Worm (Caenorhabditis elegans) whole organism, mixed stage, embryonic: Measurements from ENCODE around the gene cutl-2.

ENCODE experiments used
- M03D4.4 ChIP-seq: sonication (generic microtip); optimal IDR thresholded peaks from 2 replicates; lab custom pipeline; 2017; ENCODE audit warnings: mild to moderate bottlenecking, missing genetic modification characterization, missing compliant biosample characterization
- bed-3 ChIP-seq: fragments of 200-800 bp; sonication (Bioruptor generic); optimal IDR thresholded peaks from 3 replicates; lab custom pipeline; 2018; ENCODE audit warnings: mild to moderate bottlenecking, missing genetic modification characterization, moderate library complexity, missing compliant biosample characterization
- blmp-1 ChIP-seq: fragments of 150-350 bp; optimal IDR thresholded peaks from 2 replicates; lab custom pipeline; 2014; ENCODE audit warnings: missing biosample characterization, missing genetic modification characterization
- ceh-39 ChIP-seq: fragments of 150-350 bp; optimal IDR thresholded peaks from 2 replicates; lab custom pipeline; 2014; ENCODE audit warnings: missing biosample characterization, missing genetic modification characterization
- ceh-43 ChIP-seq: fragments of 200-800 bp; sonication (Bioruptor generic); optimal IDR thresholded peaks from 2 replicates; lab custom pipeline; 2018; ENCODE audit warnings: mild to moderate bottlenecking, missing genetic modification characterization, moderate library complexity, missing compliant biosample characterization
- ceh-83 ChIP-seq: fragments of 200-800 bp; sonication (Bioruptor generic); optimal IDR thresholded peaks from 2 replicates; lab custom pipeline; 2018; ENCODE audit warnings: mild to moderate bottlenecking, missing genetic modification characterization, missing compliant biosample characterization
- ces-1 ChIP-seq: fragments of 150-350 bp; optimal IDR thresholded peaks from 2 replicates; lab custom pipeline; 2014; ENCODE audit warnings: missing biosample characterization, missing genetic modification reagents, missing genetic modification characterization
- drap-1 ChIP-seq: fragments of 200-800 bp; sonication (Bioruptor generic); optimal IDR thresholded peaks from 3 replicates; lab custom pipeline; 2018; ENCODE audit warnings: mild to moderate bottlenecking, missing genetic modification characterization, missing compliant biosample characterization
- elt-1 ChIP-seq: sonication (generic microtip); optimal IDR thresholded peaks from 2 replicates; lab custom pipeline; 2017; ENCODE audit warnings: missing genetic modification characterization, mild to moderate bottlenecking, missing compliant biosample characterization, antibody characterized with exemption, moderate library complexity, borderline replicate concordance; ENCODE audit not compliant: insufficient read depth
- elt-3 ChIP-seq: fragments of 150-350 bp; optimal IDR thresholded peaks from 2 replicates; lab custom pipeline; 2014; ENCODE audit warnings: missing biosample characterization, missing genetic modification characterization
- flh-1 ChIP-seq: fragments of 200-800 bp; sonication (Bioruptor generic); optimal IDR thresholded peaks from 2 replicates; lab custom pipeline; 2018; ENCODE audit warnings: mild to moderate bottlenecking, missing genetic modification characterization, moderate library complexity, missing compliant biosample characterization
- ham-2 ChIP-seq: fragments of 200-800 bp; sonication (Bioruptor generic); optimal IDR thresholded peaks from 2 replicates; lab custom pipeline; 2018; ENCODE audit warnings: mild to moderate bottlenecking, missing genetic modification characterization, missing compliant biosample characterization
- hlh-1 ChIP-seq: fragments of 150-350 bp; optimal IDR thresholded peaks from 2 replicates; lab custom pipeline; 2014; ENCODE audit warnings: missing biosample characterization, missing genetic modification reagents, missing genetic modification characterization
- lin-13 ChIP-seq: fragments of 150-350 bp; optimal IDR thresholded peaks from 2 replicates; lab custom pipeline; 2014; ENCODE audit warnings: missing biosample characterization, missing genetic modification characterization
- lin-32 ChIP-seq: fragments of 200-800 bp; sonication (Bioruptor generic); optimal IDR thresholded peaks from 2 replicates; lab custom pipeline; 2018; ENCODE audit warnings: mild to moderate bottlenecking, missing genetic modification characterization, missing compliant biosample characterization
- lsy-2 ChIP-seq: fragments of 150-350 bp; optimal IDR thresholded peaks from 2 replicates; lab custom pipeline; 2014; ENCODE audit warnings: missing biosample characterization, missing genetic modification characterization
- mab-5 ChIP-seq: fragments of 150-350 bp; optimal IDR thresholded peaks from 2 replicates; lab custom pipeline; 2014; ENCODE audit warnings: missing biosample characterization, missing genetic modification characterization
- mep-1 ChIP-seq: fragments of 150-350 bp; optimal IDR thresholded peaks from 2 replicates; lab custom pipeline; 2017; ENCODE audit warnings: missing biosample characterization, missing genetic modification reagents, missing genetic modification characterization, inconsistent platforms
- mls-2 ChIP-seq: sonication (generic microtip); optimal IDR thresholded peaks from 2 replicates; lab custom pipeline; 2016; ENCODE audit warnings: mild to moderate bottlenecking, missing genetic modification characterization, moderate library complexity, missing compliant biosample characterization
- nhr-12 ChIP-seq: fragments of 150-350 bp; optimal IDR thresholded peaks from 2 replicates; lab custom pipeline; 2014; ENCODE audit warnings: missing biosample characterization, missing genetic modification characterization
- nhr-2 ChIP-seq: fragments of 150-350 bp; optimal IDR thresholded peaks from 2 replicates; lab custom pipeline; 2014; ENCODE audit warnings: missing biosample characterization, missing genetic modification characterization
- nhr-237 ChIP-seq: fragments of 150-350 bp; optimal IDR thresholded peaks from 2 replicates; lab custom pipeline; 2014; ENCODE audit warnings: missing biosample characterization, missing genetic modification characterization
- nhr-28 ChIP-seq: fragments of 150-350 bp; optimal IDR thresholded peaks from 2 replicates; lab custom pipeline; 2014; ENCODE audit warnings: missing biosample characterization, missing genetic modification characterization
- pha-4 ChIP-seq: fragments of 150-350 bp; optimal IDR thresholded peaks from 2 replicates; lab custom pipeline; 2018; ENCODE audit warnings: missing biosample characterization, missing genetic modification reagents, missing genetic modification characterization
- sem-2 ChIP-seq: fragments of 200-800 bp; sonication (Bioruptor generic); optimal IDR thresholded peaks from 2 replicates; lab custom pipeline; 2018; ENCODE audit warnings: mild to moderate bottlenecking, missing genetic modification characterization, missing compliant biosample characterization
- snpc-4 ChIP-seq: fragments of 150-350 bp; optimal IDR thresholded peaks from 2 replicates; lab custom pipeline; 2014; ENCODE audit warnings: missing biosample characterization, missing genetic modification characterization
- sptf-1 ChIP-seq: sonication (generic microtip); optimal IDR thresholded peaks from 2 replicates; lab custom pipeline; 2017; ENCODE audit warnings: mild to moderate bottlenecking, missing genetic modification characterization, moderate library complexity, missing compliant biosample characterization
- tbx-8 ChIP-seq: fragments of 200-800 bp; sonication (Bioruptor generic); optimal IDR thresholded peaks from 2 replicates; lab custom pipeline; 2018; ENCODE audit warnings: mild to moderate bottlenecking, missing genetic modification characterization, moderate library complexity, missing compliant biosample characterization
- unc-120 ChIP-seq: sonication (generic microtip); optimal IDR thresholded peaks from 2 replicates; lab custom pipeline; 2017; ENCODE audit warnings: missing genetic modification characterization, missing compliant biosample characterization; ENCODE audit not compliant: poor library complexity, severe bottlenecking
- unc-39 ChIP-seq: fragments of 150-350 bp; optimal IDR thresholded peaks from 2 replicates; lab custom pipeline; 2014; ENCODE audit warnings: missing biosample characterization, missing genetic modification characterization
- unc-62 ChIP-seq: fragments of 150-350 bp; optimal IDR thresholded peaks from 2 replicates; lab custom pipeline; 2014; ENCODE audit warnings: missing biosample characterization, missing genetic modification reagents, missing genetic modification characterization
- zip-8 ChIP-seq: fragments of 150-350 bp; optimal IDR thresholded peaks from 2 replicates; lab custom pipeline; 2014; ENCODE audit warnings: missing biosample characterization, missing genetic modification characterization
- ztf-11 ChIP-seq: fragments of 150-350 bp; optimal IDR thresholded peaks from 2 replicates; lab custom pipeline; 2014; ENCODE audit warnings: missing biosample characterization, missing genetic modification characterization

The cutl-2 gene

DNA sequence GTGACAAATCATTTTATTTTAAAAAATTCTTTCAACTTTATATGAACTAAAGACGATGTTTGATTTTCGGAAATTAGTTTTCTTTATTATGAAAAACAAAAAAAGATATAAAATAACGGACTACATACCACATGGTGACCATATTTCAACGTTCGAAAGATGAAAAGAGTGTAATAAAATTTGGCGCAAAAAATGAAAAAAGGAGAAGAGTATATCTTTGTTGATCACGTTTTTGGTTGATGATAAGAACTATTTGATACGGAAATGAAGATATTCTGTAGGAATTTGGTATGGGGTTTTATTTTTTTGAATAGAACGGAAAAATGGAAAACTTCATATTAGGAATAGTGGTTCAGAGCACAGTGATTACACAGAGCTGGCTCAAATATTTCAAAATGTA lies 28.6 kb upstream of the cutl-2 start, which contains the start of gene Y53C12B.7:
Gene Y53C12B.7, minus strand, starts transcription at position 163 of the 400 bp plus-strand sequence.
- TF ChIP-seq nhr-237 (tag; lab: Kevin White, UChicago) (no peak), elt-1 (no peak), nhr-28 (tag; lab: Kevin White, UChicago) (no peak), unc-120 (tag; lab: Kevin White, UChicago) (no peak), unc-39 (tag; lab: Kevin White, UChicago) (no peak), unc-62 (GFP tag; lab: Kevin White, UChicago) (no peak), lin-13 (tag; lab: Kevin White, UChicago) (no peak), snpc-4 (tag; lab: Kevin White, UChicago) (no peak), drap-1 (no peak), M03D4.4 (tag; lab: Kevin White, UChicago) (no peak), ceh-43 (GFP tag; lab: Kevin White, UChicago) (no peak), pha-4 (tag; lab: Kevin White, UChicago) (no peak), nhr-2 (tag; lab: Kevin White, UChicago) (no peak), mep-1 (tag; lab: Kevin White, UChicago) (no peak), zip-8 (no peak), nhr-12 (tag; lab: Kevin White, UChicago) (no peak), ces-1 (no peak), ceh-39 (tag; lab: Kevin White, UChicago) (no peak), flh-1 (GFP tag; lab: Kevin White, UChicago) (no peak)

DNA sequence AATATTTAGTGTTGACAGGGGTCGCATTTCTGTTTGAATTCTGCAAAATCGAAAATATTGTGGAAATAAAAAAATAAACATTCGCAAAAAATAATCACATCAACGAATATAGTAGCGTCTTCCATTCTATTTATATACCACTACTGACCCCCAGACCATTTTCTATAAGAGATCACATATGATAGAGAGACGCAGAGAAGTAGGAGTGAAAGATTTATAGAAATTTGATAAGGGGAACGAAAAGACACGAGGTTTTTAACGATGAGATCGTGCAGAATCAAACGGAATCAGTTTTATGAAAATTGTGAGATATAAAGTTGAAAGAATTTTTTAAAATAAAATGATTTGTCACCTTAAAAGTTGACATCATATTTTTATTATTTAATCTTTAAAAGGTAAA lies 27.8 kb upstream of the cutl-2 start:
- TF ChIP-seq lin-13 (tag; lab: Kevin White, UChicago) (no peak), pha-4 (tag; lab: Kevin White, UChicago) (no peak), zip-8 (no peak), lsy-2 (tag; lab: Kevin White, UChicago) (no peak), elt-1 (no peak), nhr-237 (tag; lab: Kevin White, UChicago) (no peak), unc-62 (GFP tag; lab: Kevin White, UChicago) (no peak), M03D4.4 (tag; lab: Kevin White, UChicago) (no peak), mls-2 (no peak), mep-1 (tag; lab: Kevin White, UChicago) (no peak), lin-32 (GFP tag; lab: Kevin White, UChicago) (no peak), snpc-4 (tag; lab: Kevin White, UChicago) (no peak), mab-5 (tag; lab: Kevin White, UChicago) (no peak), flh-1 (GFP tag; lab: Kevin White, UChicago) (no peak)

DNA sequence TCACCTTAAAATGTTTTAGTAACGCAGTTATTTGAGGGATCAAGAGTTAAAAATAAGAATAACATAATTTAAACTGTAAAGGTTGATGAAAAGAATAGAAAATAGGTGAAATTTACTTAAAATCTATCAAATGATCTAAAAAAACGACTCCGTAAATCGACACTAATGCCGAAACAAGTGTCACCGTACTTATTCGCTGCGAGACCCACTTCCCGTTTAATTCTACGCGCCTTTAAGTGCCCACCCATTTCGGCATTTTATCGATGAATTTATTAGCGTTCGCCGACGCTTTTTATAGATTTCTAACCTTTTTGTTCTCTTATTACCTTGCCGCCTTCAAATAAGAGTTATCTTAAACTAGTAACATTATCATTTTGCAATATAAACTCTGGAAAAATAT lies 21.6 kb upstream of the cutl-2 start, which contains the start of the genes Y53C12B.1 and nos-3:
Gene Y53C12B.1, minus strand, starts transcription at position 10 of the 400 bp plus-strand sequence.
Gene nos-3, plus strand, starts transcription at position 248 of the 400 bp plus-strand sequence.
- TF ChIP-seq zip-8: no peak
- peak; percentile 98 for TF ChIP-seq unc-120 (tag; lab: Kevin White, UChicago)
- TF ChIP-seq lin-32 (GFP tag; lab: Kevin White, UChicago): no peak
- peak; percentile 39 for TF ChIP-seq nhr-237 (tag; lab: Kevin White, UChicago)
- no peak for TF ChIP-seq unc-39 (tag; lab: Kevin White, UChicago)
- TF ChIP-seq ceh-43 (GFP tag; lab: Kevin White, UChicago): no peak
- no peak for TF ChIP-seq unc-62 (GFP tag; lab: Kevin White, UChicago)
- TF ChIP-seq hlh-1 (tag; lab: Kevin White, UChicago): peak; percentile 25
- TF ChIP-seq drap-1: no peak
- no peak for TF ChIP-seq ham-2 (GFP tag; lab: Kevin White, UChicago)
- no peak for TF ChIP-seq nhr-2 (tag; lab: Kevin White, UChicago)
- no peak for TF ChIP-seq tbx-8
- peak; percentile 79 for TF ChIP-seq lin-13 (tag; lab: Kevin White, UChicago)
- TF ChIP-seq flh-1 (GFP tag; lab: Kevin White, UChicago): no peak
- TF ChIP-seq sem-2 (GFP tag; lab: Kevin White, UChicago): no peak
- TF ChIP-seq blmp-1: no peak
- no peak for TF ChIP-seq ztf-11 (tag; lab: Kevin White, UChicago)
- peak; percentile 98 for TF ChIP-seq lsy-2 (tag; lab: Kevin White, UChicago)
- TF ChIP-seq ces-1: peak; percentile 91
- no peak for TF ChIP-seq snpc-4 (tag; lab: Kevin White, UChicago)
- no peak for TF ChIP-seq mls-2
- TF ChIP-seq pha-4 (tag; lab: Kevin White, UChicago): peak; percentile 68
- TF ChIP-seq mep-1 (tag; lab: Kevin White, UChicago): peak; percentile 66
- TF ChIP-seq ceh-39 (tag; lab: Kevin White, UChicago): peak; percentile 81

DNA sequence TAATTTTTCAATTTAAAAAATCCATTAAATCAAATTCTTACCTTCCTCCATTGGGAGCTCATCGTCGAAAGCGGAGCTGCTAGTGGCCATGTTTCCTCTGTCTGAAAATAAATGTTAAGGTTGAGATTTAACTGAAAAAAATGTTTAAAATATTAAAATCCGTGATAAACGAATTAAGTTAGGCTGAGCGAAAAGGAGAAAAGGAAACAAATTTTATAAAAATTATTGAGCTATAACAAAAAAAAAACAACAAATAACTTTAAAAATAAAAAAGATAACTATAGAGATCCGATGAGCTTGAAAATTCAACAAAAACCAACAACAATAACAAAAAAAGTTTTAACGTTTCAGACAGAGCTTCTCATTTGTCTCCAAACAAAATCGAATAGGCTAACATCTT lies 18.3 kb upstream of the cutl-2 start, which contains the start of gene pno-1:
Gene pno-1, minus strand, starts transcription at position 101 of the 400 bp plus-strand sequence.
- TF ChIP-seq unc-120 (tag; lab: Kevin White, UChicago): no peak
- TF ChIP-seq ham-2 (GFP tag; lab: Kevin White, UChicago): no peak
- no peak for TF ChIP-seq bed-3 (GFP tag; lab: Kevin White, UChicago)
- TF ChIP-seq nhr-237 (tag; lab: Kevin White, UChicago): no peak
- TF ChIP-seq lin-32 (GFP tag; lab: Kevin White, UChicago): no peak
- TF ChIP-seq snpc-4 (tag; lab: Kevin White, UChicago): no peak
- no peak for TF ChIP-seq hlh-1 (tag; lab: Kevin White, UChicago)
- no peak for TF ChIP-seq zip-8
- TF ChIP-seq mls-2: no peak
- no peak for TF ChIP-seq nhr-28 (tag; lab: Kevin White, UChicago)
- TF ChIP-seq ces-1: no peak
- no peak for TF ChIP-seq sem-2 (GFP tag; lab: Kevin White, UChicago)
- TF ChIP-seq ceh-39 (tag; lab: Kevin White, UChicago): no peak
- TF ChIP-seq blmp-1: no peak
- no peak for TF ChIP-seq sptf-1
- TF ChIP-seq elt-3 (tag; lab: Kevin White, UChicago): no peak
- no peak for TF ChIP-seq ceh-83 (GFP tag; lab: Kevin White, UChicago)
- TF ChIP-seq tbx-8: no peak
- TF ChIP-seq nhr-12 (tag; lab: Kevin White, UChicago): no peak
